Fruit fly (Drosophila melanogaster) whole organism, embryonic: ENCODE data around the gene kirre.

ENCODE experiments used
- CG1792 ChIP-seq: fragments of 200-800 bp; sonication (Bioruptor generic); optimal IDR thresholded peaks from 2 replicates; lab custom pipeline; 2016; ENCODE audit warnings: missing biosample characterization, missing genetic modification characterization
- CG9215 ChIP-seq: fragments of 200-800 bp; sonication (Bioruptor generic); IDR thresholded peaks from 2 replicates; pipeline ENCODE4 v1.3.6; 2022; ENCODE audit warnings: missing biosample characterization, missing genetic modification characterization
- CTCF ChIP-seq: fragments of 200-800 bp; sonication (Bioruptor generic); optimal IDR thresholded peaks from 2 replicates; lab custom pipeline; 2017; ENCODE audit warnings: missing biosample characterization, mild to moderate bottlenecking, missing genetic modification characterization, moderate library complexity
- Ravus ChIP-seq: fragments of 200-800 bp; sonication (Bioruptor generic); IDR thresholded peaks from 2 replicates; pipeline ENCODE4 v1.3.6; 2022; ENCODE audit warnings: missing biosample characterization, missing genetic modification characterization
- sisA ChIP-seq: fragments of 200-800 bp; sonication (Bioruptor generic); IDR thresholded peaks from 2 replicates; pipeline ENCODE4 v1.3.6; 2022; ENCODE audit warnings: missing biosample characterization, missing genetic modification characterization

dm6 chrX:2880660-2881059 lies 140.5 kb downstream of the kirre start:
- no peak for TF ChIP-seq CG1792
- no peak for TF ChIP-seq CG9215 (GFP tag; lab: Robert Waterston, UW)
- no peak for TF ChIP-seq Ravus
- TF ChIP-seq CTCF (GFP tag; lab: Kevin White, UChicago), result no peak
- no peak for TF ChIP-seq sisA (GFP tag; lab: Robert Waterston, UW)
